Fruit fly (Drosophila melanogaster) whole organism, prepupa: ENCODE measurements around the gene mRpL51.

Experiments
- Blimp-1 ChIP-seq: fragments of 200-800 bp; sonication (Bioruptor generic); optimal IDR thresholded peaks from 3 replicates; lab custom pipeline; 2017; ENCODE audit warnings: missing biosample characterization, missing genetic modification characterization, mild to moderate bottlenecking, moderate library complexity, missing genetic modification reagents
- CG10631 ChIP-seq: fragments of 200-800 bp; sonication (Bioruptor generic); optimal IDR thresholded peaks from 2 replicates; lab custom pipeline; 2016; ENCODE audit warnings: missing biosample characterization, missing genetic modification characterization
- CG11762 ChIP-seq: fragments of 200-800 bp; sonication (Bioruptor generic); optimal IDR thresholded peaks from 3 replicates; lab custom pipeline; 2016; ENCODE audit warnings: missing biosample characterization, missing genetic modification characterization; ENCODE audit not compliant: insufficient read depth
- CG11902 ChIP-seq: fragments of 200-800 bp; sonication (Bioruptor generic); optimal IDR thresholded peaks from 3 replicates; lab custom pipeline; 2016; ENCODE audit warnings: missing biosample characterization, missing genetic modification characterization
- CG3032 ChIP-seq: fragments of 200-800 bp; optimal IDR thresholded peaks from 2 replicates; lab custom pipeline; 2019; ENCODE audit warnings: missing biosample characterization, mild to moderate bottlenecking, missing genetic modification characterization, moderate library complexity
- CG31627 ChIP-seq: fragments of 200-800 bp; sonication (Bioruptor generic); optimal IDR thresholded peaks from 3 replicates; lab custom pipeline; 2016; ENCODE audit warnings: missing biosample characterization, missing genetic modification characterization
- CG32006 ChIP-seq: fragments of 200-800 bp; sonication (Bioruptor generic); optimal IDR thresholded peaks from 3 replicates; lab custom pipeline; 2017; ENCODE audit warnings: missing biosample characterization, mild to moderate bottlenecking, missing genetic modification characterization
- CG34406 ChIP-seq: fragments of 200-800 bp; sonication (Bioruptor generic); optimal IDR thresholded peaks from 3 replicates; lab custom pipeline; 2016; ENCODE audit warnings: missing biosample characterization, missing genetic modification characterization
- CG4318 ChIP-seq: fragments of 200-800 bp; sonication (Bioruptor generic); optimal IDR thresholded peaks from 3 replicates; lab custom pipeline; 2017; ENCODE audit warnings: missing biosample characterization, mild to moderate bottlenecking, missing genetic modification characterization
- CG6163 ChIP-seq: fragments of 200-800 bp; sonication (Bioruptor generic); IDR thresholded peaks from 3 replicates; pipeline ENCODE4 v1.3.6; 2022; ENCODE audit warnings: missing biosample characterization, missing genetic modification characterization
- CG6276 ChIP-seq: fragments of 200-800 bp; sonication (Bioruptor generic); optimal IDR thresholded peaks from 2 replicates; lab custom pipeline; 2017; ENCODE audit warnings: missing biosample characterization, mild to moderate bottlenecking, missing genetic modification characterization
- CG6808 ChIP-seq: fragments of 200-800 bp; sonication (Bioruptor generic); optimal IDR thresholded peaks from 3 replicates; lab custom pipeline; 2017; ENCODE audit warnings: missing biosample characterization, missing genetic modification characterization, mild to moderate bottlenecking, moderate library complexity, missing genetic modification reagents
- CG7368 ChIP-seq: fragments of 200-800 bp; sonication (Bioruptor generic); optimal IDR thresholded peaks from 3 replicates; lab custom pipeline; 2016; ENCODE audit warnings: missing biosample characterization, missing genetic modification characterization
- CG8119 ChIP-seq: fragments of 200-800 bp; sonication (Bioruptor generic); IDR thresholded peaks from 3 replicates; pipeline ENCODE4 v1.3.6; 2022; ENCODE audit warnings: missing biosample characterization, missing genetic modification characterization
- CG8319 ChIP-seq: fragments of 200-800 bp; sonication (Bioruptor generic); optimal IDR thresholded peaks from 3 replicates; lab custom pipeline; 2016; ENCODE audit warnings: missing biosample characterization, missing genetic modification characterization
- CG8632 ChIP-seq: fragments of 200-800 bp; sonication (Bioruptor generic); optimal IDR thresholded peaks from 3 replicates; lab custom pipeline; 2016; ENCODE audit warnings: missing biosample characterization, missing genetic modification characterization
- CG9139 ChIP-seq: fragments of 200-800 bp; sonication (Bioruptor generic); optimal IDR thresholded peaks from 3 replicates; lab custom pipeline; 2017; ENCODE audit warnings: missing biosample characterization, mild to moderate bottlenecking, missing genetic modification characterization
- Eip75B ChIP-seq: fragments of 200-800 bp; sonication (Bioruptor generic); optimal IDR thresholded peaks from 3 replicates; lab custom pipeline; 2016; ENCODE audit warnings: missing biosample characterization, missing genetic modification characterization
- Eip78C ChIP-seq: fragments of 200-800 bp; sonication (Bioruptor generic); peaks from one replicate; lab custom pipeline; 2016; ENCODE audit warnings: missing biosample characterization, missing genetic modification characterization
- Eip93F ChIP-seq: fragments of 200-800 bp; sonication (Bioruptor generic); optimal IDR thresholded peaks from 2 replicates; lab custom pipeline; 2016; ENCODE audit warnings: missing biosample characterization, mild to moderate bottlenecking, missing genetic modification characterization
- Ets96B ChIP-seq: fragments of 200-800 bp; optimal IDR thresholded peaks from 2 replicates; lab custom pipeline; 2019; ENCODE audit warnings: missing biosample characterization, mild to moderate bottlenecking, missing genetic modification characterization, moderate library complexity
- Gug ChIP-seq: fragments of 200-800 bp; sonication (Bioruptor generic); IDR thresholded peaks from 2 replicates; pipeline ENCODE4 v1.3.6; 2022; ENCODE audit warnings: missing biosample characterization, missing genetic modification characterization
- Lpt ChIP-seq: fragments of 200-800 bp; sonication (Bioruptor generic); optimal IDR thresholded peaks from 3 replicates; lab custom pipeline; 2016; ENCODE audit warnings: missing biosample characterization, missing genetic modification characterization
- Met ChIP-seq: fragments of 200-800 bp; sonication (Bioruptor generic); optimal IDR thresholded peaks from 3 replicates; lab custom pipeline; 2016; ENCODE audit warnings: missing biosample characterization, missing genetic modification characterization
- OdsH ChIP-seq: fragments of 200-800 bp; sonication (Bioruptor generic); optimal IDR thresholded peaks from 3 replicates; lab custom pipeline; 2016; ENCODE audit warnings: missing biosample characterization, missing genetic modification characterization
- Sox102F ChIP-seq: fragments of 200-800 bp; sonication (Bioruptor generic); optimal IDR thresholded peaks from 2 replicates; lab custom pipeline; 2016; ENCODE audit warnings: missing biosample characterization, mild to moderate bottlenecking, missing genetic modification characterization
- Sox14 ChIP-seq: fragments of 200-800 bp; sonication (Bioruptor generic); optimal IDR thresholded peaks from 3 replicates; lab custom pipeline; 2016; ENCODE audit warnings: missing biosample characterization, missing genetic modification characterization
- Sox15 ChIP-seq: fragments of 200-800 bp; sonication (Bioruptor generic); optimal IDR thresholded peaks from 3 replicates; lab custom pipeline; 2016; ENCODE audit warnings: missing biosample characterization, missing genetic modification characterization
- achi ChIP-seq: fragments of 200-800 bp; sonication (Bioruptor generic); optimal IDR thresholded peaks from 3 replicates; lab custom pipeline; 2016; ENCODE audit warnings: missing biosample characterization, missing genetic modification characterization
- cyc ChIP-seq: fragments of 200-800 bp; sonication (Bioruptor generic); optimal IDR thresholded peaks from 3 replicates; lab custom pipeline; 2016; ENCODE audit warnings: missing biosample characterization, missing genetic modification characterization
- eg ChIP-seq: fragments of 200-800 bp; sonication (Bioruptor generic); IDR thresholded peaks from 3 replicates; pipeline ENCODE4 v1.3.6; 2022; ENCODE audit warnings: missing biosample characterization, missing genetic modification characterization
- esn ChIP-seq: fragments of 200-800 bp; sonication (Bioruptor generic); optimal IDR thresholded peaks from 2 replicates; lab custom pipeline; 2016; ENCODE audit warnings: missing biosample characterization, mild to moderate bottlenecking, missing genetic modification characterization, moderate library complexity
- fd59A ChIP-seq: fragments of 200-800 bp; sonication (Bioruptor generic); optimal IDR thresholded peaks from 2 replicates; lab custom pipeline; 2017; ENCODE audit warnings: missing biosample characterization, mild to moderate bottlenecking, missing genetic modification characterization, missing genetic modification reagents
- fd85E ChIP-seq: fragments of 200-800 bp; sonication (Bioruptor generic); optimal IDR thresholded peaks from 3 replicates; lab custom pipeline; 2016; ENCODE audit warnings: missing biosample characterization, missing genetic modification characterization
- fkh ChIP-seq: fragments of 200-800 bp; sonication (Bioruptor generic); optimal IDR thresholded peaks from 3 replicates; lab custom pipeline; 2017; ENCODE audit warnings: missing biosample characterization, mild to moderate bottlenecking, missing genetic modification characterization, moderate library complexity
- lz ChIP-seq: fragments of 200-800 bp; sonication (Bioruptor generic); optimal IDR thresholded peaks from 3 replicates; lab custom pipeline; 2016; ENCODE audit warnings: missing biosample characterization, missing genetic modification characterization
- net ChIP-seq: fragments of 200-800 bp; sonication (Bioruptor generic); optimal IDR thresholded peaks from 3 replicates; lab custom pipeline; 2016; ENCODE audit warnings: missing biosample characterization, missing genetic modification characterization
- spab ChIP-seq: fragments of 200-800 bp; sonication (Bioruptor generic); optimal IDR thresholded peaks from 2 replicates; lab custom pipeline; 2017; ENCODE audit warnings: missing biosample characterization, mild to moderate bottlenecking, missing genetic modification characterization, missing genetic modification reagents
- ss ChIP-seq, 2 experiments: fragments of 200-800 bp; sonication (Bioruptor generic); optimal IDR thresholded peaks; 2 replicates in 1 of 2; 3 replicates in 1 of 2; lab custom pipeline; 2017 to 2018; ENCODE audit warnings: mild to moderate bottlenecking in 2 of 2, missing biosample characterization in 2 of 2, missing genetic modification characterization in 2 of 2, moderate library complexity in 1 of 2
- svp ChIP-seq: fragments of 200-800 bp; sonication (Bioruptor generic); peaks from one replicate; lab custom pipeline; 2016; ENCODE audit warnings: missing biosample characterization, missing genetic modification characterization

mRpL51 gene

dm6 chr2L:8478911-8479706, 38.1 kb downstream of the mRpL51 start (continued):
- peak; percentile 36 for TF ChIP-seq CG8319 (GFP tag; lab: Kevin White, UChicago)
- TF ChIP-seq spab (GFP tag; lab: Kevin White, UChicago), result peak; percentile 96
- TF ChIP-seq cyc (GFP tag; lab: Kevin White, UChicago), result no peak
- TF ChIP-seq CG4318 (GFP tag; lab: Kevin White, UChicago), result no peak
- peak; percentile 98 for TF ChIP-seq CG9139 (GFP tag; lab: Kevin White, UChicago)
- peak; percentile 34 for TF ChIP-seq Met (GFP tag; lab: Kevin White, UChicago)
- TF ChIP-seq Sox102F, result peak; percentile 72
- peak; percentile 99 for TF ChIP-seq ss (GFP tag; optimal IDR thresholded peaks at IDR 0.05; lab: Kevin White, UChicago)
- no peak for TF ChIP-seq Sox15 (GFP tag; lab: Kevin White, UChicago)
- TF ChIP-seq OdsH (GFP tag; lab: Kevin White, UChicago), result peak; percentile 38
- peak; percentile 39 for TF ChIP-seq svp (GFP tag; lab: Kevin White, UChicago)
- TF ChIP-seq CG7368 (GFP tag; lab: Kevin White, UChicago), result peak; percentile 44
- TF ChIP-seq esn (GFP tag; lab: Kevin White, UChicago), result peak; percentile 28
- TF ChIP-seq CG11902, result no peak
- peak; percentile 54 for TF ChIP-seq CG34406 (GFP tag; lab: Kevin White, UChicago)
- peak; percentile 78 for TF ChIP-seq Eip78C (GFP tag; lab: Kevin White, UChicago)
- TF ChIP-seq eg (GFP tag; lab: Robert Waterston, UW), result peak; percentile 89
- peak; percentile 65 for TF ChIP-seq achi (GFP tag; lab: Kevin White, UChicago)

dm6 chr2L:8478379-8478778, 38.8 kb downstream of the mRpL51 start:
- TF ChIP-seq Gug (GFP tag; lab: Robert Waterston, UW), result no peak
- no peak for TF ChIP-seq CG11762 (GFP tag; lab: Kevin White, UChicago)
- no peak for TF ChIP-seq Eip93F (GFP tag; lab: Kevin White, UChicago)
- TF ChIP-seq CG8119, result no peak

dm6 chr2L:8477971-8478370, 39.2 kb downstream of the mRpL51 start:
- no peak for TF ChIP-seq Eip93F (GFP tag; lab: Kevin White, UChicago)
- no peak for TF ChIP-seq CG6276 (GFP tag; lab: Kevin White, UChicago)
- TF ChIP-seq CG8632, result no peak
- TF ChIP-seq Sox102F, result no peak
- no peak for TF ChIP-seq lz (GFP tag; lab: Kevin White, UChicago)
- TF ChIP-seq svp (GFP tag; lab: Kevin White, UChicago), result no peak
- TF ChIP-seq Met (GFP tag; lab: Kevin White, UChicago), result no peak
- TF ChIP-seq Eip75B (GFP tag; lab: Kevin White, UChicago), result no peak
- no peak for TF ChIP-seq Lpt (GFP tag; lab: Kevin White, UChicago)
- TF ChIP-seq Blimp-1, result no peak
- no peak for TF ChIP-seq CG32006 (GFP tag; lab: Kevin White, UChicago)
- TF ChIP-seq net, result no peak
- TF ChIP-seq CG6808 (GFP tag; lab: Kevin White, UChicago), result no peak

dm6 chr2L:8477049-8477448, 40.1 kb downstream of the mRpL51 start, which contains the start of gene CheA29a:
Gene CheA29a (plus strand): TSS chr2L:8477349.
- no peak for TF ChIP-seq CG6163 (GFP tag; lab: Robert Waterston, UW)
- TF ChIP-seq fd85E (GFP tag; lab: Kevin White, UChicago), result no peak
- TF ChIP-seq Lpt (GFP tag; lab: Kevin White, UChicago), result no peak
- TF ChIP-seq Blimp-1, result no peak
- TF ChIP-seq CG3032 (tag; lab: Kevin White, UChicago), result no peak
- no peak for TF ChIP-seq CG10631 (GFP tag; lab: Kevin White, UChicago)
- TF ChIP-seq Sox14 (GFP tag; lab: Kevin White, UChicago), result no peak
- no peak for TF ChIP-seq fkh (GFP tag; lab: Kevin White, UChicago)
- no peak for TF ChIP-seq CG31627
- no peak for TF ChIP-seq Ets96B (tag; lab: Kevin White, UChicago)
- TF ChIP-seq CG8632, result no peak
- no peak for TF ChIP-seq fd59A (GFP tag; lab: Kevin White, UChicago)
- no peak for TF ChIP-seq CG4318 (GFP tag; lab: Kevin White, UChicago)
- no peak for TF ChIP-seq Eip93F (GFP tag; lab: Kevin White, UChicago)
- TF ChIP-seq CG32006 (GFP tag; lab: Kevin White, UChicago), result no peak
- TF ChIP-seq Gug (GFP tag; lab: Robert Waterston, UW), result no peak
